Worm (Caenorhabditis elegans) whole organism, L2 larva: ENCODE data around the gene clec-129.

Experiments
- C34F6.9 ChIP-seq: fragments of 150-350 bp; optimal IDR thresholded peaks from 2 replicates; lab custom pipeline; 2014; ENCODE audit warnings: missing biosample characterization, missing genetic modification characterization
- F13H6.1 ChIP-seq: sonication (generic microtip); optimal IDR thresholded peaks from 2 replicates; lab custom pipeline; 2016; ENCODE audit warnings: missing genetic modification characterization, missing compliant biosample characterization
- Y55F3AM.14 ChIP-seq: fragments of 200-800 bp; sonication (Bioruptor generic); optimal IDR thresholded peaks from 2 replicates; lab custom pipeline; 2018; ENCODE audit warnings: mild to moderate bottlenecking, missing genetic modification characterization, missing compliant biosample characterization
- ZK546.5 ChIP-seq: sonication (generic microtip); optimal IDR thresholded peaks from 2 replicates; lab custom pipeline; 2017; ENCODE audit warnings: missing biosample characterization, missing genetic modification characterization
- alr-1 ChIP-seq: fragments of 150-350 bp; optimal IDR thresholded peaks from 2 replicates; lab custom pipeline; 2014; ENCODE audit warnings: missing biosample characterization, missing genetic modification characterization
- aly-2 ChIP-seq: fragments of 150-350 bp; optimal IDR thresholded peaks from 2 replicates; lab custom pipeline; 2014; ENCODE audit warnings: missing biosample characterization, missing genetic modification characterization
- ama-1 ChIP-seq: fragments of 150-350 bp; optimal IDR thresholded peaks from 2 replicates; lab custom pipeline; 2018; ENCODE audit warnings: inconsistent platforms
- blmp-1 ChIP-seq: sonication (generic microtip); optimal IDR thresholded peaks from 2 replicates; lab custom pipeline; 2017; ENCODE audit warnings: missing genetic modification characterization, mild to moderate bottlenecking, missing compliant biosample characterization, antibody characterized with exemption, moderate library complexity; ENCODE audit not compliant: insufficient read depth
- ceh-82 ChIP-seq: fragments of 150-350 bp; optimal IDR thresholded peaks from 2 replicates; lab custom pipeline; 2014; ENCODE audit warnings: missing biosample characterization, missing genetic modification characterization
- crh-2 ChIP-seq: sonication (generic microtip); optimal IDR thresholded peaks from 2 replicates; lab custom pipeline; 2017; ENCODE audit warnings: missing biosample characterization, missing genetic modification characterization
- dmd-4 ChIP-seq: sonication (generic microtip); optimal IDR thresholded peaks from 2 replicates; lab custom pipeline; 2017; ENCODE audit warnings: missing biosample characterization, missing genetic modification characterization
- egl-27 ChIP-seq: sonication (generic microtip); optimal IDR thresholded peaks from 3 replicates; lab custom pipeline; 2017; ENCODE audit warnings: missing biosample characterization, missing genetic modification reagents, missing genetic modification characterization
- elt-1 ChIP-seq: fragments of 150-350 bp; optimal IDR thresholded peaks from 2 replicates; lab custom pipeline; 2014; ENCODE audit warnings: missing biosample characterization, missing genetic modification characterization
- fos-1 ChIP-seq: fragments of 150-350 bp; optimal IDR thresholded peaks from 2 replicates; lab custom pipeline; 2014; ENCODE audit warnings: missing biosample characterization, missing genetic modification characterization
- gmeb-1 ChIP-seq: fragments of 150-350 bp; optimal IDR thresholded peaks from 2 replicates; lab custom pipeline; 2014; ENCODE audit warnings: missing biosample characterization, missing genetic modification characterization
- lin-11 ChIP-seq: fragments of 150-350 bp; sonication (generic microtip); optimal IDR thresholded peaks from 2 replicates; lab custom pipeline; 2014; ENCODE audit warnings: missing biosample characterization, missing genetic modification characterization, inconsistent platforms, mixed read lengths
- lin-13 ChIP-seq: fragments of 150-350 bp; optimal IDR thresholded peaks from 2 replicates; lab custom pipeline; 2014; ENCODE audit warnings: missing biosample characterization, missing genetic modification reagents, missing genetic modification characterization
- lin-39 ChIP-seq: fragments of 150-350 bp; optimal IDR thresholded peaks from 2 replicates; lab custom pipeline; 2014; ENCODE audit warnings: missing biosample characterization, missing genetic modification reagents, missing genetic modification characterization
- lsy-2 ChIP-seq, 2 experiments: fragments of 150-350 bp in 1 of 2; sonication (generic microtip) in 1 of 2; optimal IDR thresholded peaks; 2 replicates each; lab custom pipeline; 2014 to 2017; ENCODE audit warnings: missing biosample characterization in 2 of 2, missing genetic modification characterization in 2 of 2
- mab-5 ChIP-seq: fragments of 150-350 bp; optimal IDR thresholded peaks from 2 replicates; lab custom pipeline; 2014; ENCODE audit warnings: missing biosample characterization, missing genetic modification characterization
- mbf-1 ChIP-seq: sonication (generic microtip); optimal IDR thresholded peaks from 2 replicates; lab custom pipeline; 2017; ENCODE audit warnings: missing biosample characterization, missing genetic modification characterization
- mdl-1 ChIP-seq, 2 experiments: fragments of 150-350 bp in 1 of 2; sonication (generic microtip) in 1 of 2; optimal IDR thresholded peaks; 2 replicates each; lab custom pipeline; 2017; ENCODE audit warnings: missing biosample characterization in 2 of 2, missing genetic modification characterization in 2 of 2
- nhr-10 ChIP-seq: sonication (generic microtip); optimal IDR thresholded peaks from 2 replicates; lab custom pipeline; 2017; ENCODE audit warnings: missing biosample characterization, missing genetic modification characterization
- nhr-12 ChIP-seq: fragments of 150-350 bp; optimal IDR thresholded peaks from 2 replicates; lab custom pipeline; 2014; ENCODE audit warnings: missing biosample characterization, missing genetic modification characterization
- nhr-129 ChIP-seq: fragments of 150-350 bp; optimal IDR thresholded peaks from 2 replicates; lab custom pipeline; 2014; ENCODE audit warnings: missing biosample characterization, missing genetic modification characterization
- nhr-21 ChIP-seq: fragments of 150-350 bp; optimal IDR thresholded peaks from 2 replicates; lab custom pipeline; 2014; ENCODE audit warnings: missing biosample characterization, missing genetic modification characterization
- nhr-23 ChIP-seq: fragments of 150-350 bp; optimal IDR thresholded peaks from 2 replicates; lab custom pipeline; 2014; ENCODE audit warnings: missing biosample characterization, missing genetic modification reagents, missing genetic modification characterization
- nhr-237 ChIP-seq: fragments of 150-350 bp; optimal IDR thresholded peaks from 2 replicates; lab custom pipeline; 2014; ENCODE audit warnings: missing biosample characterization, missing genetic modification characterization
- nhr-25 ChIP-seq: fragments of 150-350 bp; sonication (generic microtip); optimal IDR thresholded peaks from 3 replicates; lab custom pipeline; 2014; ENCODE audit warnings: missing biosample characterization, missing genetic modification characterization
- nhr-6 ChIP-seq: fragments of 150-350 bp; optimal IDR thresholded peaks from 2 replicates; lab custom pipeline; 2014; ENCODE audit warnings: missing biosample characterization, missing genetic modification characterization
- nhr-77 ChIP-seq: fragments of 150-350 bp; optimal IDR thresholded peaks from 2 replicates; lab custom pipeline; 2014; ENCODE audit warnings: missing biosample characterization, missing genetic modification characterization
- peb-1 ChIP-seq: fragments of 150-350 bp; optimal IDR thresholded peaks from 2 replicates; lab custom pipeline; 2014; ENCODE audit warnings: missing biosample characterization, missing genetic modification characterization
- sem-4 ChIP-seq: fragments of 150-350 bp; optimal IDR thresholded peaks from 2 replicates; lab custom pipeline; 2014; ENCODE audit warnings: missing biosample characterization, missing genetic modification reagents, missing genetic modification characterization
- skn-1 ChIP-seq: sonication (generic microtip); optimal IDR thresholded peaks from 2 replicates; lab custom pipeline; 2017; ENCODE audit warnings: missing biosample characterization, missing genetic modification characterization
- sma-9 ChIP-seq, 2 experiments: fragments of 150-350 bp in 1 of 2; sonication (generic microtip) in 1 of 2; optimal IDR thresholded peaks; 2 replicates each; lab custom pipeline; 2014 to 2016; ENCODE audit warnings: missing genetic modification characterization in 2 of 2, mild to moderate bottlenecking in 1 of 2, missing biosample characterization in 1 of 2, missing compliant biosample characterization in 1 of 2, missing genetic modification reagents in 1 of 2, moderate library complexity in 1 of 2
- snpc-4 ChIP-seq: fragments of 150-350 bp; optimal IDR thresholded peaks from 2 replicates; lab custom pipeline; 2014; ENCODE audit warnings: missing biosample characterization, missing genetic modification characterization
- unc-39 ChIP-seq: fragments of 150-350 bp; optimal IDR thresholded peaks from 2 replicates; lab custom pipeline; 2014; ENCODE audit warnings: missing biosample characterization, missing genetic modification characterization
- unc-55 ChIP-seq: fragments of 150-350 bp; sonication (generic microtip); optimal IDR thresholded peaks from 3 replicates; lab custom pipeline; 2014; ENCODE audit warnings: missing biosample characterization, missing genetic modification reagents, missing genetic modification characterization
- unc-62 ChIP-seq: fragments of 150-350 bp; optimal IDR thresholded peaks from 2 replicates; lab custom pipeline; 2014; ENCODE audit warnings: missing biosample characterization, missing genetic modification reagents, missing genetic modification characterization
- zag-1 ChIP-seq: fragments of 150-350 bp; optimal IDR thresholded peaks from 2 replicates; lab custom pipeline; 2014; ENCODE audit warnings: missing biosample characterization, missing genetic modification characterization
- ztf-1 ChIP-seq: fragments of 200-800 bp; sonication (Bioruptor generic); conservative IDR thresholded peaks from 2 replicates; pipeline ENCODE4 v1.3.6; 2022; ENCODE audit warnings: missing genetic modification characterization, missing compliant biosample characterization
- ztf-11 ChIP-seq: sonication (generic microtip); optimal IDR thresholded peaks from 2 replicates; lab custom pipeline; 2017; ENCODE audit warnings: missing biosample characterization, missing genetic modification characterization
- ztf-4 ChIP-seq: fragments of 150-350 bp; optimal IDR thresholded peaks from 2 replicates; lab custom pipeline; 2014; ENCODE audit warnings: missing biosample characterization, missing genetic modification characterization

The clec-129 gene

DNA sequence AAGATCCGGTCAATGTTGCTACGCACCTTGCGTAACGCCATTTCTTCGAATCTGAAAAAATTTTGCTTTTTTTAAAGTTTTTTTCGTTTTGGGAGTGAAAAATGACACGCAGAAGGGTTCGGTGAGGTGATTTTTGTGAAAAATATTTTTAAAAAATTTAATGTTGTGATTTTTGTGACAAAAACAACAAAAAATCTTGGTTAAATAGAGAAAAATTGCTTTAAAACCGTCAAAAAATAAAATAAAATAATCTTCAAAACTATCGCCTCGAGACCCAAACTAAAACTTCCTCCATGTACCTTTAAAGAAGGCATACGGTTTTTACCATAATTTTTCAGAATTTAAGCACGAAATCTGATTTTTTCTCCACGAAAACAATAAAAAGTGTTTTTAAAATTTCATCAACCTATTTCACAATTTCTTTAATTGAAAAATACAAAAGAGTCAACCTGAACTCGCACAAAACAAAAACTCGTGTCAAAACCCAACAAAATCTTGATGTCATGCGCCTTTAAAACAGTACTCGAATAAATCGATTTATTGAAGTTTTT lies 24.8 kb upstream of the clec-129 start, which contains the start of gene apd-3:
apd-3 (minus strand) TSS at position 51 of the 551 bp plus-strand sequence.
- no peak for TF ChIP-seq ztf-11 (tag; lab: Kevin White, UChicago)
- no peak for TF ChIP-seq fos-1 (tag; lab: Kevin White, UChicago)
- TF ChIP-seq sma-9 (GFP tag; optimal IDR thresholded peaks at IDR 0.05; lab: Kevin White, UChicago): no peak
- TF ChIP-seq sma-9 (tag; optimal IDR thresholded peaks at IDR 0.05; lab: Kevin White, UChicago): no peak
- no peak for TF ChIP-seq unc-62 (GFP tag; lab: Kevin White, UChicago)
- TF ChIP-seq mbf-1 (tag; lab: Kevin White, UChicago): no peak
- no peak for TF ChIP-seq mdl-1 (tag; optimal IDR thresholded peaks at IDR 0.05; lab: Kevin White, UChicago)
- no peak for TF ChIP-seq C34F6.9
- no peak for TF ChIP-seq nhr-12

DNA sequence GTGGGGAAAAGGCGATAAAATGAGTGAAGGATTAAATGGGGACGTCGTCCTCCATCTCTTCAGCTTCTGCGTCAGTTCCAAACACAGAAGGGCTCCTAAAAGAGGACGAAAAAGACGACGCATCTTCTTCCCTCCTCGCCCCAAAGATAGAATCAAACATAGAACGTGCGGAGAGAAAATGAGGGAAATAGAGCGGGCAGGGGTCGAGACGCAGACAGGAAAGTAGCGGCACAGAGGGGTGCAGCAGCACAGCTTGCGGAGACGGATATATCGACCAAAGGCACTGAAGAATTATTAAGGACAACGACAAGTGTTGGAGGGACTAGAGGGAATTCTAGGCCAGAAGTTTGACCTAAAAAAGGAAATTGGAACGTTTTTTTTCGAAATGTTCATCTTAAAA lies 24.0 kb upstream of the clec-129 start:
- TF ChIP-seq lsy-2 (tag; optimal IDR thresholded peaks at IDR 0.05; lab: Kevin White, UChicago) (peak in 1 of 2 experiments; percentile 68), nhr-25 (no peak), nhr-129 (tag; lab: Kevin White, UChicago) (peak; percentile 40), mdl-1 (tag; optimal IDR thresholded peaks at IDR 0.05; lab: Kevin White, UChicago) (peak in 1 of 2 experiments; percentile 38), ztf-11 (tag; lab: Kevin White, UChicago) (no peak), zag-1 (peak; percentile 42), nhr-12 (no peak), snpc-4 (tag; lab: Kevin White, UChicago) (peak; percentile 16), C34F6.9 (peak; percentile 66), fos-1 (tag; lab: Kevin White, UChicago) (no peak), nhr-23 (tag; lab: Kevin White, UChicago) (no peak), mab-5 (tag; lab: Kevin White, UChicago) (peak; percentile 46), blmp-1 (tag; lab: Kevin White, UChicago) (no peak), egl-27 (tag; lab: Kevin White, UChicago) (no peak), lin-13 (GFP tag; lab: Kevin White, UChicago) (peak; percentile 40), unc-55 (GFP tag; lab: Kevin White, UChicago) (peak; percentile 66)

DNA sequence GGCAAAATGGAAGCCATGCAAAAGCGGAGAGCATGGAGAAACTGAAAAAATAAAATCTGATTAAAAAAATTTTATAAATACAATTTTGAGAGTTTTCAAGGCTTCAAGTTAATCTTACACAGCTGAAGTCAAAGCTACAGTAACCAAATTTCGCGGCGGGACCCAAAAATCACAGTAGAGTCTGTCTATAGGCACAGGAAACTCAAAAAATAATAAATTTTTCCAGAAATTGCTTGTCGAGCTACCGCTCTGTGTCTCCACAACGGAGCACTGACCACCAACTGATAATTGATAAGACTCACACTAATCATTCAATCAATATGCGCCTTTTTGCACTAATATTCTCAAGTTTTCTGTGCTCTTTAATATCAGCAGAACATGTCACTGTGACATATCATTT lies 20.9 kb upstream of the clec-129 start, which contains the start of gene W10G11.19:
W10G11.19 (plus strand) TSS at position 301 of the 400 bp plus-strand sequence.
- TF ChIP-seq fos-1 (tag; lab: Kevin White, UChicago) (peak; percentile 38), nhr-21 (tag; lab: Kevin White, UChicago) (no peak)

DNA sequence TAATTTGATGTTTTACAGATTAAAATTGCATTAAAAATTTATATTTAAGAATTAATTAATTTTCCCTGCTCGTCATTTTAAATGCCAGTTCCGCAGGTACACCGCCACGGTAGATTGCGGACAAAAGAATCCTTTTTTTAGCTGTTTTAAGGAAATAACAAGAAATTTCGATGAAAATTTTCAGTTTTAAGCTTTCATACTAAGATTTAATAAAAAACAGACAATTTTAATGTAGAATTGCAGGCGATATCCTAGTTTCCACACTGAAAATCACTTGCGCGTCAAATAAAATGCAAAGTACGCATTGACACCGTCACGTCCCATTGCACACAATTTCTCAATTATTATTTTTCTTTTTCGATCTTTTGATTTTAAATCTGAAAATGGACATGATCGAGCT lies 17.8 kb upstream of the clec-129 start, which contains the start of gene dnc-3:
dnc-3 (plus strand) TSS at position 272 of the 400 bp plus-strand sequence.
- TF ChIP-seq crh-2 (tag; lab: Kevin White, UChicago) (peak; percentile 8), C34F6.9 (peak; percentile 68), ceh-82 (no peak), fos-1 (tag; lab: Kevin White, UChicago) (peak; percentile 10), ztf-4 (tag; lab: Kevin White, UChicago) (no peak), nhr-12 (no peak), nhr-23 (tag; lab: Kevin White, UChicago) (no peak), Y55F3AM.14 (GFP tag; lab: Kevin White, UChicago) (no peak), ZK546.5 (tag; lab: Kevin White, UChicago) (no peak), nhr-77 (tag; lab: Kevin White, UChicago) (no peak), sem-4 (tag; lab: Kevin White, UChicago) (no peak), blmp-1 (tag; lab: Kevin White, UChicago) (no peak), nhr-25 (peak; percentile 57), unc-55 (GFP tag; lab: Kevin White, UChicago) (peak; percentile 45), egl-27 (tag; lab: Kevin White, UChicago) (no peak), sma-9 (GFP tag; optimal IDR thresholded peaks at IDR 0.05; lab: Kevin White, UChicago) (no peak), sma-9 (tag; optimal IDR thresholded peaks at IDR 0.05; lab: Kevin White, UChicago) (no peak), gmeb-1 (tag; lab: Kevin White, UChicago) (peak; percentile 55), ztf-11 (tag; lab: Kevin White, UChicago) (no peak), F13H6.1 (tag; lab: Kevin White, UChicago) (peak; percentile 58), lin-13 (GFP tag; lab: Kevin White, UChicago) (peak; percentile 71), nhr-237 (tag; lab: Kevin White, UChicago) (no peak), nhr-129 (tag; lab: Kevin White, UChicago) (peak; percentile 13), nhr-10 (tag; lab: Kevin White, UChicago) (no peak), ztf-1 (GFP tag; lab: Robert Waterston, UW) (no peak), ama-1 (no peak), aly-2 (no peak), dmd-4 (no peak), mdl-1 (tag; optimal IDR thresholded peaks at IDR 0.05; lab: Kevin White, UChicago) (no peak), alr-1 (tag; lab: Kevin White, UChicago) (no peak), unc-39 (tag; lab: Kevin White, UChicago) (no peak), skn-1 (tag; lab: Kevin White, UChicago) (no peak), nhr-21 (tag; lab: Kevin White, UChicago) (peak; percentile 28), mbf-1 (tag; lab: Kevin White, UChicago) (no peak), lin-39 (no peak), elt-1 (tag; lab: Kevin White, UChicago) (no peak), peb-1 (no peak), nhr-6 (tag; lab: Kevin White, UChicago) (peak; percentile 23), lin-11 (tag; lab: Kevin White, UChicago) (no peak), mab-5 (tag; lab: Kevin White, UChicago) (no peak)
